Fruit fly (Drosophila melanogaster) whole organism, embryonic: ENCODE measurements around the gene CG15221.

Experiments used
- Atf6 ChIP-seq: fragments of 200-800 bp; sonication (Bioruptor generic); IDR thresholded peaks from 2 replicates; pipeline ENCODE4 v1.3.6; 2022; ENCODE audit warnings: missing biosample characterization, missing genetic modification characterization
- CG10321 ChIP-seq: fragments of 200-800 bp; sonication (Bioruptor generic); IDR thresholded peaks from 2 replicates; pipeline ENCODE4 v1.3.6; 2022; ENCODE audit warnings: missing biosample characterization, missing genetic modification characterization
- CG10654 ChIP-seq: fragments of 200-800 bp; sonication (Bioruptor generic); optimal IDR thresholded peaks from 2 replicates; lab custom pipeline; 2016; ENCODE audit warnings: missing biosample characterization, missing genetic modification characterization
- CG10959 ChIP-seq: fragments of 200-800 bp; sonication (Bioruptor generic); IDR thresholded peaks from 2 replicates; pipeline ENCODE4 v1.3.6; 2022; ENCODE audit warnings: missing biosample characterization, missing genetic modification characterization
- CG1792 ChIP-seq: fragments of 200-800 bp; sonication (Bioruptor generic); optimal IDR thresholded peaks from 2 replicates; lab custom pipeline; 2016; ENCODE audit warnings: missing biosample characterization, missing genetic modification characterization
- CG1832 ChIP-seq: fragments of 200-800 bp; sonication (Bioruptor generic); optimal IDR thresholded peaks from 2 replicates; lab custom pipeline; 2017; ENCODE audit warnings: missing biosample characterization, mild to moderate bottlenecking, missing genetic modification characterization, inconsistent platforms
- CG18599 ChIP-seq: fragments of 200-800 bp; sonication (Bioruptor generic); optimal IDR thresholded peaks from 3 replicates; lab custom pipeline; 2017; ENCODE audit warnings: missing biosample characterization, missing genetic modification characterization, mild to moderate bottlenecking, moderate library complexity, missing genetic modification reagents
- CG2678 ChIP-seq: fragments of 200-800 bp; sonication (Bioruptor generic); optimal IDR thresholded peaks from 3 replicates; lab custom pipeline; 2019; ENCODE audit warnings: missing biosample characterization, mild to moderate bottlenecking, missing genetic modification characterization, moderate library complexity
- CG31365 ChIP-seq: fragments of 200-800 bp; sonication (Bioruptor generic); optimal IDR thresholded peaks from 2 replicates; lab custom pipeline; 2018; ENCODE audit warnings: missing biosample characterization, mild to moderate bottlenecking, missing genetic modification characterization
- CG32532 ChIP-seq: fragments of 200-800 bp; sonication (Bioruptor generic); IDR thresholded peaks from 2 replicates; pipeline ENCODE4 v1.3.6; 2022; ENCODE audit warnings: missing biosample characterization, missing genetic modification characterization
- CG34376 ChIP-seq: fragments of 200-800 bp; sonication (Bioruptor generic); optimal IDR thresholded peaks from 2 replicates; lab custom pipeline; 2018; ENCODE audit warnings: missing biosample characterization, mild to moderate bottlenecking, missing genetic modification characterization
- CG34422 ChIP-seq: fragments of 200-800 bp; sonication (Bioruptor generic); IDR thresholded peaks from 3 replicates; pipeline ENCODE4 v1.3.6; 2022; ENCODE audit warnings: missing biosample characterization, missing genetic modification characterization
- CG3838 ChIP-seq: fragments of 200-800 bp; sonication (Bioruptor generic); optimal IDR thresholded peaks from 3 replicates; lab custom pipeline; 2016; ENCODE audit warnings: missing biosample characterization, missing genetic modification characterization
- CG4617 ChIP-seq: fragments of 200-800 bp; sonication (Bioruptor generic); optimal IDR thresholded peaks from 3 replicates; lab custom pipeline; 2016; ENCODE audit warnings: missing biosample characterization, missing genetic modification characterization, borderline replicate concordance
- CG6765 ChIP-seq: fragments of 200-800 bp; sonication (Bioruptor generic); optimal IDR thresholded peaks from 3 replicates; lab custom pipeline; 2017; ENCODE audit warnings: missing biosample characterization, mild to moderate bottlenecking, missing genetic modification characterization
- CG7357 ChIP-seq: fragments of 200-800 bp; sonication (Bioruptor generic); IDR thresholded peaks from 3 replicates; pipeline ENCODE4 v1.3.6; 2022; ENCODE audit warnings: missing biosample characterization, missing genetic modification characterization
- CG7372 ChIP-seq: fragments of 200-800 bp; sonication (Bioruptor generic); IDR thresholded peaks from 2 replicates; pipeline ENCODE4 v1.3.6; 2022; ENCODE audit warnings: missing biosample characterization, missing genetic modification characterization
- CG7745 ChIP-seq: fragments of 200-800 bp; sonication (Bioruptor generic); optimal IDR thresholded peaks from 2 replicates; lab custom pipeline; 2018; ENCODE audit warnings: missing biosample characterization, mild to moderate bottlenecking, missing genetic modification characterization, moderate library complexity
- CG7839 ChIP-seq: fragments of 200-800 bp; sonication (Bioruptor generic); optimal IDR thresholded peaks from 3 replicates; lab custom pipeline; 2018; ENCODE audit warnings: missing biosample characterization, mild to moderate bottlenecking, missing genetic modification characterization, moderate library complexity
- CG9727 ChIP-seq: fragments of 200-800 bp; sonication (Bioruptor generic); optimal IDR thresholded peaks from 3 replicates; lab custom pipeline; 2017; ENCODE audit warnings: missing biosample characterization, mild to moderate bottlenecking, missing genetic modification characterization
- Dad ChIP-seq: fragments of 200-800 bp; sonication (Bioruptor generic); optimal IDR thresholded peaks from 3 replicates; lab custom pipeline; 2016; ENCODE audit warnings: missing biosample characterization, missing genetic modification characterization
- Fer1 ChIP-seq: fragments of 200-800 bp; sonication (Bioruptor generic); optimal IDR thresholded peaks from 2 replicates; lab custom pipeline; 2017; ENCODE audit warnings: missing biosample characterization, mild to moderate bottlenecking, missing genetic modification characterization
- H2.0 ChIP-seq: fragments of 200-800 bp; sonication (Bioruptor generic); IDR thresholded peaks from 2 replicates; pipeline ENCODE4 v1.3.6; 2022; ENCODE audit warnings: missing biosample characterization, missing genetic modification characterization
- Hey ChIP-seq: fragments of 200-800 bp; sonication (Bioruptor generic); optimal IDR thresholded peaks from 3 replicates; lab custom pipeline; 2018; ENCODE audit warnings: missing biosample characterization, mild to moderate bottlenecking, missing genetic modification characterization
- NK7.1 ChIP-seq: fragments of 200-800 bp; sonication (Bioruptor generic); optimal IDR thresholded peaks from 3 replicates; lab custom pipeline; 2016; ENCODE audit warnings: missing biosample characterization, missing genetic modification characterization
- ap ChIP-seq: fragments of 200-800 bp; sonication (Bioruptor generic); IDR thresholded peaks from 2 replicates; pipeline ENCODE4 v1.3.6; 2022; ENCODE audit warnings: missing biosample characterization, missing genetic modification characterization
- ara ChIP-seq: fragments of 200-800 bp; sonication (Bioruptor generic); IDR thresholded peaks from 2 replicates; pipeline ENCODE4 v1.3.6; 2022; ENCODE audit warnings: missing biosample characterization, missing genetic modification characterization
- ase ChIP-seq: fragments of 200-800 bp; sonication (Bioruptor generic); IDR thresholded peaks from 3 replicates; pipeline ENCODE4 v1.3.6; 2022; ENCODE audit warnings: missing biosample characterization, missing genetic modification characterization
- cad ChIP-seq: fragments of >200 bp; optimal IDR thresholded peaks from 2 replicates; lab custom pipeline; 2017; ENCODE audit warnings: missing biosample characterization, missing genetic modification characterization
- caup ChIP-seq: fragments of 200-800 bp; sonication (Bioruptor generic); optimal IDR thresholded peaks from 3 replicates; lab custom pipeline; 2017; ENCODE audit warnings: missing biosample characterization, mild to moderate bottlenecking, missing genetic modification characterization, moderate library complexity; ENCODE audit not compliant: severe bottlenecking
- ci ChIP-seq: fragments of 200-800 bp; sonication (Bioruptor generic); IDR thresholded peaks from 3 replicates; pipeline ENCODE4 v1.3.6; 2022; ENCODE audit warnings: missing biosample characterization, missing genetic modification characterization
- croc ChIP-seq: fragments of 200-800 bp; sonication (Bioruptor generic); conservative IDR thresholded peaks from 3 replicates; pipeline ENCODE4 v1.3.6; 2022; ENCODE audit warnings: missing biosample characterization, missing genetic modification characterization
- da ChIP-seq: fragments of 200-800 bp; sonication (Bioruptor generic); optimal IDR thresholded peaks from 2 replicates; lab custom pipeline; 2016; ENCODE audit warnings: missing biosample characterization, missing genetic modification characterization
- dan ChIP-seq: fragments of 200-800 bp; sonication (Bioruptor generic); IDR thresholded peaks from 2 replicates; pipeline ENCODE4 v1.3.6; 2022; ENCODE audit warnings: missing biosample characterization, missing genetic modification characterization
- dati ChIP-seq: fragments of 200-800 bp; sonication (Bioruptor generic); IDR thresholded peaks from 2 replicates; pipeline ENCODE4 v1.3.6; 2022; ENCODE audit warnings: missing biosample characterization, missing genetic modification characterization
- dimm ChIP-seq: fragments of 200-800 bp; sonication (Bioruptor generic); IDR thresholded peaks from 2 replicates; pipeline ENCODE4 v1.3.6; 2022; ENCODE audit warnings: missing biosample characterization, missing genetic modification characterization
- dm ChIP-seq: fragments of 200-800 bp; sonication (Bioruptor generic); optimal IDR thresholded peaks from 3 replicates; lab custom pipeline; 2016; ENCODE audit warnings: missing biosample characterization, missing genetic modification characterization
- dmrt11E ChIP-seq: fragments of 200-800 bp; sonication (Bioruptor generic); optimal IDR thresholded peaks from 3 replicates; lab custom pipeline; 2018; ENCODE audit warnings: missing biosample characterization, mild to moderate bottlenecking, missing genetic modification characterization, moderate library complexity
- en ChIP-seq: fragments of 200-800 bp; sonication (Bioruptor generic); optimal IDR thresholded peaks from 2 replicates; lab custom pipeline; 2016; ENCODE audit warnings: missing biosample characterization, missing genetic modification characterization
- ewg ChIP-seq: fragments of 200-800 bp; sonication (Bioruptor generic); optimal IDR thresholded peaks from 3 replicates; lab custom pipeline; 2017; ENCODE audit warnings: mild to moderate bottlenecking, missing biosample characterization, missing genetic modification reagents, missing genetic modification characterization
- fu2 ChIP-seq: fragments of 200-800 bp; sonication (Bioruptor generic); optimal IDR thresholded peaks from 2 replicates; lab custom pipeline; 2016; ENCODE audit warnings: missing biosample characterization, missing genetic modification characterization
- gsb ChIP-seq: fragments of 200-800 bp; sonication (Bioruptor generic); IDR thresholded peaks from 2 replicates; pipeline ENCODE4 v1.3.6; 2022; ENCODE audit warnings: missing biosample characterization, missing genetic modification characterization
- hbn ChIP-seq: fragments of 200-800 bp; sonication (Bioruptor generic); IDR thresholded peaks from 2 replicates; pipeline ENCODE4 v1.3.6; 2022; ENCODE audit warnings: missing biosample characterization, missing genetic modification characterization; ENCODE audit not compliant: partially characterized antibody
- jing ChIP-seq: fragments of 200-800 bp; sonication (Bioruptor generic); optimal IDR thresholded peaks from 2 replicates; lab custom pipeline; 2018; ENCODE audit warnings: missing biosample characterization, mild to moderate bottlenecking, missing genetic modification characterization
- lmd ChIP-seq: fragments of 200-800 bp; sonication (Bioruptor generic); IDR thresholded peaks from 2 replicates; pipeline ENCODE4 v1.3.6; 2022; ENCODE audit warnings: missing biosample characterization, missing genetic modification characterization
- pan ChIP-seq, 4 experiments: fragments of >200 bp in 3 of 4; fragments of 200-800 bp in 1 of 4; sonication (Bioruptor generic) in 1 of 4; optimal IDR thresholded peaks in 3 of 4; IDR thresholded peaks in 1 of 4; 2 replicates each; pipeline versions ENCODE4 v1.3.6 to Lab custom; 2017 to 2022; ENCODE audit warnings: missing biosample characterization in 2 of 4, missing genetic modification characterization in 2 of 4, mixed read lengths in 1 of 4
- pzg ChIP-seq: fragments of 200-800 bp; sonication (Bioruptor generic); optimal IDR thresholded peaks from 3 replicates; lab custom pipeline; 2018; ENCODE audit warnings: missing biosample characterization, mild to moderate bottlenecking, missing genetic modification characterization, moderate library complexity
- ranshi ChIP-seq: fragments of 200-800 bp; sonication (Bioruptor generic); IDR thresholded peaks from 2 replicates; pipeline ENCODE4 v1.3.6; 2022; ENCODE audit warnings: missing biosample characterization, missing genetic modification characterization
- tll ChIP-seq, 2 experiments: fragments of 200-800 bp in 1 of 2; fragments of >200 bp in 1 of 2; sonication (Bioruptor generic) in 1 of 2; optimal IDR thresholded peaks; 2 replicates each; lab custom pipeline; 2017 to 2019; ENCODE audit warnings: missing biosample characterization in 2 of 2, missing genetic modification characterization in 2 of 2, mild to moderate bottlenecking in 1 of 2, moderate library complexity in 1 of 2
- zfh2 ChIP-seq: fragments of 200-800 bp; sonication (Bioruptor generic); optimal IDR thresholded peaks from 2 replicates; lab custom pipeline; 2016; ENCODE audit warnings: missing biosample characterization, missing genetic modification characterization

CG15221 gene

dm6 chrX:11685918-11686640 is 38.0 kb upstream of the CG15221 start (continued):
- peak; percentile 78 for TF ChIP-seq CG6765
- TF ChIP-seq dmrt11E = no peak
- no peak for TF ChIP-seq zfh2
- TF ChIP-seq pan (optimal IDR thresholded peaks at IDR 0.05; lab: Kevin White, UChicago) = no peak
- no peak for TF ChIP-seq pan (GFP tag; optimal IDR thresholded peaks at IDR 0.05 in 1 of 2, IDR thresholded peaks at IDR 0.05 in 1 of 2)
- TF ChIP-seq ewg = no peak
- TF ChIP-seq fu2 (GFP tag; lab: Kevin White, UChicago) = no peak
- peak; percentile 55 for TF ChIP-seq CG31365 (tag; lab: Kevin White, UChicago)
- TF ChIP-seq caup (GFP tag; lab: Kevin White, UChicago) = peak; percentile 71
- peak; percentile 0 for TF ChIP-seq NK7.1 (GFP tag; lab: Kevin White, UChicago)
- TF ChIP-seq CG34376 (GFP tag; lab: Kevin White, UChicago) = peak; percentile 80
- no peak for TF ChIP-seq CG4617 (GFP tag; lab: Kevin White, UChicago)
- no peak for TF ChIP-seq CG10654
- TF ChIP-seq dati (GFP tag; lab: Robert Waterston, UW) = no peak
- TF ChIP-seq Hey (tag; lab: Kevin White, UChicago) = peak; percentile 15
- TF ChIP-seq dm (GFP tag; lab: Kevin White, UChicago) = no peak
- peak; percentile 53 for TF ChIP-seq CG1832
- no peak for TF ChIP-seq CG3838 (GFP tag; lab: Kevin White, UChicago)
- TF ChIP-seq CG7839 (tag; lab: Kevin White, UChicago) = no peak
- no peak for TF ChIP-seq ara (GFP tag; lab: Robert Waterston, UW)
- no peak for TF ChIP-seq CG7357 (GFP tag; lab: Robert Waterston, UW)
- TF ChIP-seq CG9727 (GFP tag; lab: Kevin White, UChicago) = peak; percentile 5
- TF ChIP-seq ci = peak; percentile 59; the same call in 2 of the 3 replicates
- peak; percentile 80 for TF ChIP-seq CG18599
- no peak for TF ChIP-seq CG10321 (GFP tag; lab: Robert Waterston, UW)
- TF ChIP-seq gsb = no peak
- TF ChIP-seq CG10959 (GFP tag; lab: Robert Waterston, UW) = no peak
- peak; percentile 59 for TF ChIP-seq Atf6 (GFP tag; lab: Robert Waterston, UW)
- no peak for TF ChIP-seq cad (GFP tag; lab: Kevin White, UChicago)
- no peak for TF ChIP-seq H2.0 (GFP tag; lab: Robert Waterston, UW)
- peak; percentile 59 for TF ChIP-seq CG2678
- no peak for TF ChIP-seq da
- no peak for TF ChIP-seq croc (GFP tag; lab: Robert Waterston, UW)
- TF ChIP-seq dan (GFP tag; lab: Robert Waterston, UW) = no peak
- no peak for TF ChIP-seq hbn (GFP tag; lab: Robert Waterston, UW)
- no peak for TF ChIP-seq pzg
- TF ChIP-seq jing (GFP tag; lab: Kevin White, UChicago) = no peak
- peak; percentile 41; the same call in 1 of the 2 replicates for TF ChIP-seq ranshi
- no peak for TF ChIP-seq ap
- no peak for TF ChIP-seq tll (GFP tag; optimal IDR thresholded peaks at IDR 0.05; lab: Kevin White, UChicago)
- TF ChIP-seq CG34422 (GFP tag; lab: Robert Waterston, UW) = no peak
- TF ChIP-seq CG1792 (GFP tag; lab: Kevin White, UChicago) = no peak
- TF ChIP-seq Fer1 (GFP tag; lab: Kevin White, UChicago) = peak; percentile 83
- peak; percentile 36 for TF ChIP-seq en (GFP tag; lab: Kevin White, UChicago)
- TF ChIP-seq CG7745 = no peak
- no peak for TF ChIP-seq Dad (GFP tag; lab: Kevin White, UChicago)
- TF ChIP-seq CG32532 = peak; percentile 69; the same call in 1 of the 2 replicates
- no peak for TF ChIP-seq ase (GFP tag; lab: Robert Waterston, UW)
- no peak for TF ChIP-seq CG7372 (GFP tag; lab: Robert Waterston, UW)
- no peak for TF ChIP-seq lmd (GFP tag; lab: Robert Waterston, UW)
- TF ChIP-seq dimm (GFP tag; lab: Robert Waterston, UW) = no peak
